Worm (Caenorhabditis elegans) whole organism, late embryonic: Measurements from ENCODE around the gene B0513.90.

Experiments
- nfya-1 ChIP-seq: sonication (generic microtip); optimal IDR thresholded peaks from 2 replicates; lab custom pipeline; 2017; ENCODE audit warnings: missing genetic modification characterization, mild to moderate bottlenecking, missing compliant biosample characterization, antibody characterized with exemption, moderate library complexity
- pag-3 ChIP-seq: sonication (generic microtip); optimal IDR thresholded peaks from 2 replicates; lab custom pipeline; 2016; ENCODE audit warnings: missing compliant biosample characterization, missing genetic modification characterization, borderline replicate concordance
- rnt-1 ChIP-seq: sonication (generic microtip); optimal IDR thresholded peaks from 2 replicates; lab custom pipeline; 2016; ENCODE audit warnings: missing genetic modification characterization, missing compliant biosample characterization
- tbx-2 ChIP-seq: sonication (generic microtip); optimal IDR thresholded peaks from 2 replicates; lab custom pipeline; 2016; ENCODE audit warnings: missing genetic modification characterization, missing compliant biosample characterization

DNA sequence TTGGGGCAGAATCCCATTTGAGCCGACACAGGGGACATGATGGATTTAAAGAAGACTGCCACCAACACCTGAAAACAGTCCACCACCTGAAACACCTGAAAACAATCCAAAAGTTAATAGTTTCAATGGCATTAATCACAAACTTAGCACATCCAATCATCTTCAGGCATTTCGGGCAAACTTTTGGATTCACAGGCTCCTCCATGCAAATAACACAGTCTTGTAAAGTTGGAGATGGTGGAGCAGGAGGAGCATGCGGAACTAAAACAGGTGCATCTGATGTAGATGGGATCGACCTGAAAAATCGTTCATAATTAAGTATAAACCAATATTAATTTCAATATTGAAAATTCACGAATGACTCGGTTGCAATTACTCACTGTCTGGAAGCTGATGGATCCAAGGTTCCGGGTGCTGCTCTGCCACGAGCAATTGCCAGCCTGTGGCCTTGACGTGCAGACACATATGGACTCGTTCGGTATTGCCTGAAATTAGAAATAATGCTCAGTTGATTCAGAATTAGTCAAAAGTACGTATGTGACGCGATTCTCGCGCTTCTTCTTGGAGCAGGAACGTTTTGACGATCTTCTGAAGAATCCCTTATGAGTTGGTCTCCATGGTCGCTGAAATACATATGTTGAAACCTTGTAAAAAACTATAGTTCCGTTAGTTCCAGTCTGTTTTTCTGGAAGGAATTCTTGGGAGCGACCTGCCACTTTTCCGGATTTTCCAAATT is 32.3 kb upstream of the B0513.90 start:
- TF ChIP-seq rnt-1 (tag; lab: Kevin White, UChicago) = no peak
- TF ChIP-seq nfya-1 (tag; lab: Kevin White, UChicago) = no peak
- no peak for TF ChIP-seq tbx-2 (tag; lab: Kevin White, UChicago)
- TF ChIP-seq pag-3 (tag; lab: Kevin White, UChicago) = no peak
